Fruit fly (Drosophila melanogaster) whole organism, embryonic: Measurements from ENCODE around the gene ebd1.
A peak's percentile ranks its signal among the peaks of the same experiment; 100 is the strongest.

Source experiments
- Asciz ChIP-seq: fragments of 200-800 bp; sonication (Bioruptor generic); optimal IDR thresholded peaks from 2 replicates; lab custom pipeline; 2017; ENCODE audit warnings: missing biosample characterization, mild to moderate bottlenecking, missing genetic modification characterization, missing genetic modification reagents
- Bteb2 ChIP-seq: fragments of 200-800 bp; sonication (Bioruptor generic); optimal IDR thresholded peaks from 2 replicates; lab custom pipeline; 2016; ENCODE audit warnings: missing biosample characterization, missing genetic modification characterization
- CG10321 ChIP-seq: fragments of 200-800 bp; sonication (Bioruptor generic); IDR thresholded peaks from 2 replicates; pipeline ENCODE4 v1.3.6; 2022; ENCODE audit warnings: missing biosample characterization, missing genetic modification characterization
- CG10543 ChIP-seq: fragments of 200-800 bp; sonication (Bioruptor generic); optimal IDR thresholded peaks from 3 replicates; lab custom pipeline; 2017; ENCODE audit warnings: missing biosample characterization, mild to moderate bottlenecking, missing genetic modification characterization, moderate library complexity
- CG11695 ChIP-seq: fragments of 200-800 bp; sonication (Bioruptor generic); IDR thresholded peaks from 3 replicates; pipeline ENCODE4 v1.3.6; 2022; ENCODE audit warnings: missing biosample characterization, missing genetic modification characterization
- CG13775 ChIP-seq: fragments of 200-800 bp; sonication (Bioruptor generic); optimal IDR thresholded peaks from 3 replicates; lab custom pipeline; 2017; ENCODE audit warnings: missing biosample characterization, mild to moderate bottlenecking, missing genetic modification characterization
- CG17328 ChIP-seq: fragments of 200-800 bp; sonication (Bioruptor generic); IDR thresholded peaks from 2 replicates; pipeline ENCODE4 v1.3.6; 2022; ENCODE audit warnings: missing biosample characterization, missing genetic modification characterization
- CG18599 ChIP-seq: fragments of 200-800 bp; sonication (Bioruptor generic); optimal IDR thresholded peaks from 3 replicates; lab custom pipeline; 2017; ENCODE audit warnings: missing biosample characterization, missing genetic modification characterization, mild to moderate bottlenecking, moderate library complexity, missing genetic modification reagents
- CG2199 ChIP-seq: fragments of 200-800 bp; sonication (Bioruptor generic); IDR thresholded peaks from 3 replicates; pipeline ENCODE4 v1.3.6; 2022; ENCODE audit warnings: missing biosample characterization, missing genetic modification characterization
- CG3065 ChIP-seq: fragments of 200-800 bp; sonication (Bioruptor generic); optimal IDR thresholded peaks from 2 replicates; lab custom pipeline; 2016; ENCODE audit warnings: missing biosample characterization, missing genetic modification characterization
- CG4707 ChIP-seq: fragments of 200-800 bp; sonication (Bioruptor generic); optimal IDR thresholded peaks from 2 replicates; lab custom pipeline; 2018; ENCODE audit warnings: missing biosample characterization, mild to moderate bottlenecking, missing genetic modification characterization, moderate library complexity
- CG9437 ChIP-seq: fragments of 200-800 bp; sonication (Bioruptor generic); optimal IDR thresholded peaks from 2 replicates; lab custom pipeline; 2018; ENCODE audit warnings: missing biosample characterization, mild to moderate bottlenecking, missing genetic modification characterization
- Deaf1 ChIP-seq: fragments of 200-800 bp; optimal IDR thresholded peaks from 3 replicates; lab custom pipeline; 2019; ENCODE audit warnings: missing biosample characterization, mild to moderate bottlenecking, missing genetic modification characterization, moderate library complexity
- Doc2 ChIP-seq: fragments of 200-800 bp; sonication (Bioruptor generic); IDR thresholded peaks from 2 replicates; pipeline ENCODE4 v1.3.6; 2022; ENCODE audit warnings: missing biosample characterization, missing genetic modification characterization
- Dref ChIP-seq: fragments of 200-800 bp; sonication (Bioruptor generic); IDR thresholded peaks from 2 replicates; pipeline ENCODE4 v1.3.6; 2022; ENCODE audit warnings: missing biosample characterization, missing genetic modification characterization
- Elba2 ChIP-seq: fragments of 200-800 bp; sonication (Bioruptor generic); optimal IDR thresholded peaks from 3 replicates; lab custom pipeline; 2016; ENCODE audit warnings: missing biosample characterization, missing genetic modification characterization
- Hsf ChIP-seq: fragments of 200-800 bp; sonication (Bioruptor generic); optimal IDR thresholded peaks from 3 replicates; lab custom pipeline; 2016; ENCODE audit warnings: missing biosample characterization, missing genetic modification characterization
- MTF-1 ChIP-seq: fragments of 200-800 bp; sonication (Bioruptor generic); optimal IDR thresholded peaks from 2 replicates; lab custom pipeline; 2018; ENCODE audit warnings: missing biosample characterization, mild to moderate bottlenecking, missing genetic modification characterization, borderline replicate concordance
- NC2β ChIP-seq: fragments of 200-800 bp; sonication (Bioruptor generic); optimal IDR thresholded peaks from 2 replicates; lab custom pipeline; 2016; ENCODE audit warnings: missing biosample characterization, missing genetic modification characterization
- Rx ChIP-seq: fragments of 200-800 bp; sonication (Bioruptor generic); IDR thresholded peaks from 2 replicates; pipeline ENCODE4 v1.3.6; 2022; ENCODE audit warnings: missing biosample characterization, missing genetic modification characterization
- Sry-β ChIP-seq: fragments of 200-800 bp; sonication (Bioruptor generic); optimal IDR thresholded peaks from 2 replicates; lab custom pipeline; 2018; ENCODE audit warnings: missing biosample characterization, mild to moderate bottlenecking, missing genetic modification characterization, moderate library complexity
- Ssrp ChIP-seq: fragments of 200-800 bp; sonication (Bioruptor generic); optimal IDR thresholded peaks from 2 replicates; lab custom pipeline; 2018; ENCODE audit warnings: missing biosample characterization, mild to moderate bottlenecking, missing genetic modification characterization, moderate library complexity
- Taf1 ChIP-seq: fragments of 200-800 bp; sonication (Bioruptor generic); IDR thresholded peaks from 2 replicates; pipeline ENCODE4 v1.3.6; 2022; ENCODE audit warnings: missing biosample characterization, missing genetic modification characterization
- YL-1 ChIP-seq: fragments of 200-800 bp; sonication (Bioruptor generic); optimal IDR thresholded peaks from 3 replicates; lab custom pipeline; 2017; ENCODE audit warnings: missing biosample characterization, mild to moderate bottlenecking, missing genetic modification characterization
- bigmax ChIP-seq: fragments of 200-800 bp; sonication (Bioruptor generic); optimal IDR thresholded peaks from 2 replicates; lab custom pipeline; 2018; ENCODE audit warnings: missing biosample characterization, mild to moderate bottlenecking, missing genetic modification characterization
- cad ChIP-seq: fragments of >200 bp; optimal IDR thresholded peaks from 2 replicates; lab custom pipeline; 2017; ENCODE audit warnings: missing biosample characterization, missing genetic modification characterization
- corto ChIP-seq: fragments of 200-800 bp; sonication (Bioruptor generic); optimal IDR thresholded peaks from 2 replicates; lab custom pipeline; 2016; ENCODE audit warnings: missing biosample characterization, mild to moderate bottlenecking, missing genetic modification characterization, moderate library complexity
- crp ChIP-seq, 2 experiments: fragments of 200-800 bp; sonication (Bioruptor generic); optimal IDR thresholded peaks; 2 replicates in 1 of 2; 3 replicates in 1 of 2; lab custom pipeline; 2017; ENCODE audit warnings: missing biosample characterization in 2 of 2, missing genetic modification characterization in 2 of 2, mild to moderate bottlenecking in 1 of 2, moderate library complexity in 1 of 2
- dati ChIP-seq: fragments of 200-800 bp; sonication (Bioruptor generic); IDR thresholded peaks from 2 replicates; pipeline ENCODE4 v1.3.6; 2022; ENCODE audit warnings: missing biosample characterization, missing genetic modification characterization
- disco-r ChIP-seq: fragments of 200-800 bp; sonication (Bioruptor generic); optimal IDR thresholded peaks from 2 replicates; lab custom pipeline; 2016; ENCODE audit warnings: missing biosample characterization, missing genetic modification characterization
- ewg ChIP-seq: fragments of 200-800 bp; sonication (Bioruptor generic); optimal IDR thresholded peaks from 3 replicates; lab custom pipeline; 2017; ENCODE audit warnings: mild to moderate bottlenecking, missing biosample characterization, missing genetic modification reagents, missing genetic modification characterization
- fru ChIP-seq: fragments of >200 bp; optimal IDR thresholded peaks from 2 replicates; lab custom pipeline; 2017
- fu2 ChIP-seq: fragments of 200-800 bp; sonication (Bioruptor generic); optimal IDR thresholded peaks from 2 replicates; lab custom pipeline; 2016; ENCODE audit warnings: missing biosample characterization, missing genetic modification characterization
- gcm ChIP-seq: fragments of 200-800 bp; sonication (Bioruptor generic); optimal IDR thresholded peaks from 2 replicates; lab custom pipeline; 2019; ENCODE audit warnings: missing biosample characterization, mild to moderate bottlenecking, missing genetic modification characterization, moderate library complexity
- hth ChIP-seq: fragments of >200 bp; optimal IDR thresholded peaks from 2 replicates; lab custom pipeline; 2017; ENCODE audit warnings: inconsistent platforms
- lbe ChIP-seq: fragments of 200-800 bp; sonication (Bioruptor generic); optimal IDR thresholded peaks from 2 replicates; lab custom pipeline; 2016; ENCODE audit warnings: missing biosample characterization, mild to moderate bottlenecking, missing genetic modification characterization
- lov ChIP-seq, 2 experiments: fragments of 200-800 bp in 1 of 2; fragments of >200 bp in 1 of 2; sonication (Bioruptor generic) in 1 of 2; IDR thresholded peaks in 1 of 2; optimal IDR thresholded peaks in 1 of 2; 2 replicates in 1 of 2; 3 replicates in 1 of 2; pipeline versions ENCODE4 v1.3.6 to Lab custom; 2017 to 2022; ENCODE audit warnings: missing biosample characterization in 1 of 2, missing genetic modification characterization in 1 of 2
- mam ChIP-seq: fragments of 200-800 bp; sonication (Bioruptor generic); optimal IDR thresholded peaks from 3 replicates; lab custom pipeline; 2016; ENCODE audit warnings: missing biosample characterization, missing genetic modification characterization
- nmo ChIP-seq: fragments of 200-800 bp; sonication (Bioruptor generic); optimal IDR thresholded peaks from 2 replicates; lab custom pipeline; 2018; ENCODE audit warnings: missing biosample characterization, mild to moderate bottlenecking, missing genetic modification characterization, moderate library complexity
- org-1 ChIP-seq: fragments of 200-800 bp; sonication (Bioruptor generic); optimal IDR thresholded peaks from 2 replicates; lab custom pipeline; 2017; ENCODE audit warnings: missing biosample characterization, missing genetic modification characterization
- peb ChIP-seq: fragments of 200-800 bp; sonication (Bioruptor generic); IDR thresholded peaks from 2 replicates; pipeline ENCODE4 v1.3.6; 2022; ENCODE audit warnings: missing biosample characterization, missing genetic modification characterization
- pho ChIP-seq: fragments of 200-800 bp; sonication (Bioruptor generic); optimal IDR thresholded peaks from 2 replicates; lab custom pipeline; 2016; ENCODE audit warnings: missing biosample characterization, missing genetic modification characterization
- pzg ChIP-seq: fragments of 200-800 bp; sonication (Bioruptor generic); optimal IDR thresholded peaks from 3 replicates; lab custom pipeline; 2018; ENCODE audit warnings: missing biosample characterization, mild to moderate bottlenecking, missing genetic modification characterization, moderate library complexity
- sens-2 ChIP-seq: fragments of 200-800 bp; sonication (Bioruptor generic); IDR thresholded peaks from 2 replicates; pipeline ENCODE4 v1.3.6; 2022; ENCODE audit warnings: missing biosample characterization, missing genetic modification characterization
- sima ChIP-seq: fragments of 200-800 bp; sonication (Bioruptor generic); optimal IDR thresholded peaks from 2 replicates; lab custom pipeline; 2016; ENCODE audit warnings: missing biosample characterization, missing genetic modification characterization
- slbo ChIP-seq: fragments of 200-800 bp; sonication (Bioruptor generic); IDR thresholded peaks from 2 replicates; pipeline ENCODE4 v1.3.6; 2022; ENCODE audit warnings: missing biosample characterization, missing genetic modification characterization
- sob ChIP-seq: fragments of 200-800 bp; sonication (Bioruptor generic); IDR thresholded peaks from 2 replicates; pipeline ENCODE4 v1.3.6; 2022; ENCODE audit warnings: missing biosample characterization, missing genetic modification characterization
- trem ChIP-seq: fragments of 200-800 bp; optimal IDR thresholded peaks from 3 replicates; lab custom pipeline; 2019; ENCODE audit warnings: missing biosample characterization, mild to moderate bottlenecking, missing genetic modification characterization, moderate library complexity
- unc-4 ChIP-seq: fragments of 200-800 bp; sonication (Bioruptor generic); IDR thresholded peaks from 2 replicates; pipeline ENCODE4 v1.3.6; 2022; ENCODE audit warnings: missing biosample characterization, missing genetic modification characterization; ENCODE audit not compliant: partially characterized antibody

The ebd1 gene

dm6 chr3L:634319-635015, 50.9 kb downstream of the ebd1 start (continued):
- TF ChIP-seq pho (GFP tag; lab: Kevin White, UChicago) (peak; percentile 77), nmo (GFP tag; lab: Kevin White, UChicago) (peak; percentile 96), lbe (peak; percentile 5), CG18599 (GFP tag; lab: Kevin White, UChicago) (peak; percentile 82), Dref (GFP tag; lab: Robert Waterston, UW) (no peak), Doc2 (peak; percentile 28; the same call in 1 of the 2 replicates), lov (optimal IDR thresholded peaks at IDR 0.05; lab: Kevin White, UChicago) (no peak), lov (GFP tag; IDR thresholded peaks at IDR 0.05; lab: Robert Waterston, UW) (peak; percentile 96), bigmax (GFP tag; lab: Kevin White, UChicago) (no peak), org-1 (GFP tag; lab: Kevin White, UChicago) (peak; percentile 83), hth (lab: Kevin White, UChicago) (no peak), Bteb2 (GFP tag; lab: Kevin White, UChicago) (peak; percentile 84), sens-2 (GFP tag; lab: Robert Waterston, UW) (peak; percentile 90), Sry-β (GFP tag; lab: Kevin White, UChicago) (peak; percentile 58), sima (peak; percentile 76), CG4707 (GFP tag; lab: Kevin White, UChicago) (peak; percentile 84), unc-4 (GFP tag; lab: Robert Waterston, UW) (no peak), Asciz (peak; percentile 92), ewg (peak; percentile 89), pzg (GFP tag; lab: Kevin White, UChicago) (no peak), CG2199 (GFP tag; lab: Robert Waterston, UW) (peak; percentile 93), peb (peak; percentile 85), CG10321 (GFP tag; lab: Robert Waterston, UW) (peak; percentile 63), CG3065 (GFP tag; lab: Kevin White, UChicago) (peak; percentile 79), corto (GFP tag; lab: Kevin White, UChicago) (peak; percentile 3), CG13775 (GFP tag; lab: Kevin White, UChicago) (peak; percentile 89), Rx (peak; percentile 91), dati (peak; percentile 90), Ssrp (tag; lab: Kevin White, UChicago) (peak; percentile 95), slbo (GFP tag; lab: Robert Waterston, UW) (peak; percentile 80), NC2β (GFP tag; lab: Kevin White, UChicago) (peak; percentile 91), mam (GFP tag; lab: Kevin White, UChicago) (peak; percentile 80), CG10543 (no peak), Deaf1 (tag; lab: Kevin White, UChicago) (peak; percentile 61), CG17328 (GFP tag; lab: Robert Waterston, UW) (peak; percentile 96), MTF-1 (GFP tag; lab: Kevin White, UChicago) (peak; percentile 79), Hsf (GFP tag; lab: Kevin White, UChicago) (peak; percentile 92), sob (GFP tag; lab: Robert Waterston, UW) (peak; percentile 80; the same call in 1 of the 2 replicates), cad (GFP tag; lab: Kevin White, UChicago) (no peak), CG11695 (GFP tag; lab: Robert Waterston, UW) (peak; percentile 84), fu2 (peak; percentile 74), Elba2 (GFP tag; lab: Kevin White, UChicago) (peak; percentile 69), crp (GFP tag; optimal IDR thresholded peaks at IDR 0.05; lab: Kevin White, UChicago) (peak in 1 of 2 experiments; percentile 56), disco-r (GFP tag; lab: Kevin White, UChicago) (peak; percentile 88), CG9437 (GFP tag; lab: Kevin White, UChicago) (peak; percentile 82), gcm (peak; percentile 91), Taf1 (GFP tag; lab: Robert Waterston, UW) (0 out of 2 replicates have a peak, but pooled peaks have one; percentile 37), YL-1 (peak; percentile 69), fru (no peak), trem (peak; percentile 96)
